Worm (Caenorhabditis elegans): ENCODE results near the gene ari-2.
A peak's percentile ranks its signal among the peaks of the same experiment; 100 is the strongest.

Gene ari-2

DNA sequence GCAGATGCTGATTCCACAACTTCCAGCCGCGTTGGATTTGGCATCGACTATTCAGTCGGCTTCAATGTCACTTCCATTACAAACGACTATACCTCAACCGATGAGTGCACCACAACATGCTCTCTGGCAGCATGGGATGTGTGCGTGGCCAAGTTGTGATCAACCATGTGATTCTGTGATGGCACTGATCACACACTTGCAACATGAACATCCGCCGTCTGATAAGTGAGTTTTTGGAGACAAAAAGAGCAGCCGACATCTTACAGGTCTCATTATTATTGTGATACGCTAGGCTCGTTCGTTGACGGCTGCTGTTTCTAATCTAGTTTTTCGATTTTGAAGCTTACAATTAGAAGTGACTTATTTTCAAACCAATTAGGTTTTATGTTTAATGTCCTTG, 51.5 kb downstream of the ari-2 start:
- TF ChIP-seq M03D4.4 (tag; optimal IDR thresholded peaks at IDR 0.05) (no peak), nhr-76 (tag; optimal IDR thresholded peaks at IDR 0.05) (no peak), blmp-1 (tag; optimal IDR thresholded peaks at IDR 0.05) (no peak), ceh-83 (GFP tag; optimal IDR thresholded peaks at IDR 0.05) (no peak), mls-2 (tag; optimal IDR thresholded peaks at IDR 0.05) (no peak), unc-39 (tag; optimal IDR thresholded peaks at IDR 0.05) (no peak), zip-8 (tag; optimal IDR thresholded peaks at IDR 0.05) (no peak), ztf-11 (tag; optimal IDR thresholded peaks at IDR 0.05) (no peak), tbx-8 (GFP tag; optimal IDR thresholded peaks at IDR 0.05) (no peak)

DNA sequence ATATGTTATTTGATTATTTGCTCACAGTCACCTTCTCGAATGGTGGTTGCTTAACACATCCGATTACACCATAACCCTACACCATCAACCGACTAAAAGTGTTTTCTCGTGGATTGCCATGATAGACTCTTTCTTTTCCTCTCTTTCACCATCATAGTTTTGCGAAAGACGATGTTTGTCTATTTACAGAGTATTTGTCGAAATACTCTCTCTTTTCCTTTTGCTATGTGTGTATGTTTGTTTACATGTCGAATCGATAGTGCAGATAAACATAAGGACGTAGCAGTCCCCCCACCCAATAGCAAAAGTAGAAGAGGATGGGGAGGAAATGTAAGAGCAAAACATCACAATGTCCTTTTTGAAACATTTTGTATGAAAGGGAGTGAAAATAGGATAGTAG, 52.4 kb downstream of the ari-2 start:
- no peak for TF ChIP-seq nhr-76 (tag; optimal IDR thresholded peaks at IDR 0.05)
- TF ChIP-seq pha-4 (tag; optimal IDR thresholded peaks at IDR 0.05): peak; percentile 87
- no peak for TF ChIP-seq drap-1 (GFP tag; optimal IDR thresholded peaks at IDR 0.05)

DNA sequence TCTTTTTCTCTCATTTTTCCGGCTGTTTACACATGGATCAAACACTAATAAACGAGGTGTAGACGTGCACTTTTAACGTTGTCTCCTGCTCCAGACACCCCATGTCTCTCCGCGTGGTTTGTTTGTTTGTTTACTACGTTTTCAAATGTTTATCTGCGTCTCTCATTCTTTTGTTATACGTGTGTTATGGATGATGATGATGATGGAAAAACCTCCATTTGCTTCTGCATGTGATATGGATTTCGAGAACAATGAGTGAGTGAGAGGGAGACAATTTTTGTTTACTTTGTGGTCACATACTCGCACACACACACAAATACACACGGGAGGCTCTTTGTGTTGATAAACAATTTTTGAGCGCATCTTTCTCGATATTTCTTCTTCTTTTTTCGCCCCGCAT, 53.5 kb downstream of the ari-2 start:
- peak; percentile 38 for TF ChIP-seq hlh-1 (tag; optimal IDR thresholded peaks at IDR 0.05)
- TF ChIP-seq unc-62 (GFP tag; optimal IDR thresholded peaks at IDR 0.05): no peak
- TF ChIP-seq ztf-11 (tag; optimal IDR thresholded peaks at IDR 0.05): no peak
- TF ChIP-seq ceh-83 (GFP tag; optimal IDR thresholded peaks at IDR 0.05): no peak
- no peak for TF ChIP-seq elt-3 (tag; optimal IDR thresholded peaks at IDR 0.05)
- peak; percentile 12 for TF ChIP-seq mep-1 (tag; optimal IDR thresholded peaks at IDR 0.05)
- peak; percentile 37 for TF ChIP-seq unc-120 (tag; optimal IDR thresholded peaks at IDR 0.05; ENCODE audit: poor library complexity, severe bottlenecking)
- peak; percentile 89 for TF ChIP-seq pha-4 (tag; optimal IDR thresholded peaks at IDR 0.05)
- no peak for TF ChIP-seq cnd-1 (tag; optimal IDR thresholded peaks at IDR 0.05)

ce11 chrIV:5605225-5605624, 54.3 kb downstream of the ari-2 start:
- TF ChIP-seq mab-5 (tag; optimal IDR thresholded peaks at IDR 0.05): no peak
- no peak for TF ChIP-seq nhr-237 (tag; optimal IDR thresholded peaks at IDR 0.05)
- TF ChIP-seq cnd-1 (tag; optimal IDR thresholded peaks at IDR 0.05): no peak
- no peak for TF ChIP-seq sptf-1 (tag; optimal IDR thresholded peaks at IDR 0.05)
- TF ChIP-seq nhr-76 (tag; optimal IDR thresholded peaks at IDR 0.05): no peak
- TF ChIP-seq ceh-43 (GFP tag; optimal IDR thresholded peaks at IDR 0.05): no peak
- no peak for TF ChIP-seq flh-1 (GFP tag; optimal IDR thresholded peaks at IDR 0.05)

DNA sequence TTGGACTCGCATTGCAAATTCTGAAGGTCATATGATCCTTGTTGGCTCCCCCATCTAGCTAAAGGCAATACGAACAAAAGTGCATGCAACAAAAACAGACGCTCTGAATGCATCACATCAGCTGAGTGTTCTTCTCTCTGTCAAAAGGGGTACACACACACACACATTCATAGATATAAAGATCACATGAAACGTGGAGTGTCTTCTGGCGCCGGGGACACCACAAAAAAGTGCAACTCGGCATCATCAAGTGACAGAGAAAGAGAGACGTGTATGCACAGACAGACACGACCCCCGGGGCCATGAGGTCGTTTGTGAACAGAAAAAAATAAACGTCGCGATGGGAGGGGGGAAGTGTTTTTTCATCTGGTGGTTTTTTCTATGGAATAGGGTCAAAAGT, 56.4 kb downstream of the ari-2 start:
- TF ChIP-seq drap-1 (GFP tag; optimal IDR thresholded peaks at IDR 0.05) (no peak), unc-120 (tag; optimal IDR thresholded peaks at IDR 0.05; ENCODE audit: poor library complexity, severe bottlenecking) (peak; percentile 15)
